Worm (Caenorhabditis elegans): ENCODE data around the gene fut-6.

fut-6 gene

ce11 chrII:4655834-4656233, at the start of gene fut-6:
TSS of gene fut-6 (minus strand) at chrII:4655934.
- no peak for TF ChIP-seq C04F5.9 (tag; optimal IDR thresholded peaks at IDR 0.05)
- no peak for TF ChIP-seq ceh-63 (GFP tag; optimal IDR thresholded peaks at IDR 0.05)
- TF ChIP-seq elt-2 (tag; optimal IDR thresholded peaks at IDR 0.05): no peak
- TF ChIP-seq fkh-4 (tag; optimal IDR thresholded peaks at IDR 0.05; ENCODE audit: borderline replicate concordance): no peak
- no peak for TF ChIP-seq hlh-17 (GFP tag; optimal IDR thresholded peaks at IDR 0.05; ENCODE audit: borderline replicate concordance)
- no peak for TF ChIP-seq lin-35 (GFP tag; optimal IDR thresholded peaks at IDR 0.05)
- no peak for TF ChIP-seq blmp-1 (tag; optimal IDR thresholded peaks at IDR 0.05)
- no peak for TF ChIP-seq mdl-1 (tag; optimal IDR thresholded peaks at IDR 0.05)
- no peak for TF ChIP-seq snpc-4 (tag; optimal IDR thresholded peaks at IDR 0.05)
- no peak for TF ChIP-seq mep-1 (tag; optimal IDR thresholded peaks at IDR 0.05)

ce11 chrII:4703011-4703410, 47.3 kb upstream of the fut-6 start:
- TF ChIP-seq nhr-47 (tag; optimal IDR thresholded peaks at IDR 0.05): no peak
- no peak for TF ChIP-seq fkh-8 (tag; optimal IDR thresholded peaks at IDR 0.05)
- no peak for TF ChIP-seq irx-1 (tag; optimal IDR thresholded peaks at IDR 0.05)
- no peak for TF ChIP-seq rnt-1 (tag; optimal IDR thresholded peaks at IDR 0.05)
- no peak for TF ChIP-seq efl-1 (optimal IDR thresholded peaks at IDR 0.05)
- no peak for TF ChIP-seq efl-1 (GFP tag; optimal IDR thresholded peaks at IDR 0.05 in 1 of 2)
- no peak for TF ChIP-seq sptf-1 (tag; optimal IDR thresholded peaks at IDR 0.05)
- no peak for TF ChIP-seq lin-15B (tag; optimal IDR thresholded peaks at IDR 0.05)
- TF ChIP-seq lsy-2 (tag; optimal IDR thresholded peaks at IDR 0.05): no peak
- no peak for TF ChIP-seq elt-2 (tag; optimal IDR thresholded peaks at IDR 0.05)
- TF ChIP-seq nhr-28 (tag; optimal IDR thresholded peaks at IDR 0.05): no peak
- TF ChIP-seq nhr-19 (GFP tag; conservative IDR thresholded peaks at IDR 0.05): no peak
- no peak for TF ChIP-seq mef-2 (tag; optimal IDR thresholded peaks at IDR 0.05)
- no peak for TF ChIP-seq lir-3 (tag; optimal IDR thresholded peaks at IDR 0.05; ENCODE audit: poor library complexity)
- TF ChIP-seq C04F5.9 (tag; optimal IDR thresholded peaks at IDR 0.05): no peak
- TF ChIP-seq ztf-4 (tag; optimal IDR thresholded peaks at IDR 0.05): no peak
- TF ChIP-seq sup-37 (GFP tag; optimal IDR thresholded peaks at IDR 0.05): no peak

ce11 chrII:4701482-4702119, 45.9 kb upstream of the fut-6 start, which contains the start of gene unc-85:
TSS of gene unc-85 (plus strand) at chrII:4702069.
- peak in 1 of 2 experiments; percentile 8 for TF ChIP-seq mdl-1 (tag; optimal IDR thresholded peaks at IDR 0.05)
- peak; percentile 20 for TF ChIP-seq blmp-1 (tag; optimal IDR thresholded peaks at IDR 0.05)
- TF ChIP-seq ceh-82 (tag; optimal IDR thresholded peaks at IDR 0.05): peak in 2 of 3 experiments; percentile 24 to 65
- TF ChIP-seq xbp-1 (tag; optimal IDR thresholded peaks at IDR 0.05): peak; percentile 61
- peak; percentile 77 for TF ChIP-seq ceh-88 (GFP tag; IDR thresholded peaks at IDR 0.05)
- TF ChIP-seq nhr-19 (GFP tag; conservative IDR thresholded peaks at IDR 0.05): peak; percentile 94
- peak; percentile 3 for TF ChIP-seq nhr-237 (tag; optimal IDR thresholded peaks at IDR 0.05)
- peak; percentile 77 for TF ChIP-seq nhr-90 (tag; optimal IDR thresholded peaks at IDR 0.05; ENCODE audit: poor library complexity)
- TF ChIP-seq jun-1 (tag; optimal IDR thresholded peaks at IDR 0.05): peak; percentile 52
- peak; percentile 52 for TF ChIP-seq egl-13 (tag; optimal IDR thresholded peaks at IDR 0.05)
- TF ChIP-seq unc-130 (tag; optimal IDR thresholded peaks at IDR 0.05): peak; percentile 50
- TF ChIP-seq C04F5.9 (tag; optimal IDR thresholded peaks at IDR 0.05): peak; percentile 28
- TF ChIP-seq vab-15 (tag; optimal IDR thresholded peaks at IDR 0.05): peak; percentile 8
- peak; percentile 89 for TF ChIP-seq nhr-85 (tag)
- TF ChIP-seq swsn-7 (tag; optimal IDR thresholded peaks at IDR 0.05): peak; percentile 73
- TF ChIP-seq sox-4 (tag; optimal IDR thresholded peaks at IDR 0.05): peak; percentile 40
- peak; percentile 43 to 80 for TF ChIP-seq lin-35 (GFP tag; optimal IDR thresholded peaks at IDR 0.05)
- TF ChIP-seq lin-14 (GFP tag; optimal IDR thresholded peaks at IDR 0.05): peak; percentile 83
- TF ChIP-seq nhr-77 (tag; optimal IDR thresholded peaks at IDR 0.05): peak; percentile 22
- peak; percentile 69 for TF ChIP-seq mab-9 (GFP tag; IDR thresholded peaks at IDR 0.05)
- TF ChIP-seq dsc-1 (tag; optimal IDR thresholded peaks at IDR 0.05): peak; percentile 47
- TF ChIP-seq ztf-11 (tag; optimal IDR thresholded peaks at IDR 0.05): peak in 1 of 2 experiments; percentile 29
- TF ChIP-seq lsy-2 (tag; optimal IDR thresholded peaks at IDR 0.05): peak; percentile 72 to 88
- peak; percentile 84 for TF ChIP-seq grh-1 (GFP tag; IDR thresholded peaks at IDR 0.05)
- peak; percentile 54 for TF ChIP-seq fkh-8 (tag; optimal IDR thresholded peaks at IDR 0.05)
- TF ChIP-seq ceh-8 (GFP tag; optimal IDR thresholded peaks at IDR 0.05): peak; percentile 19
- peak; percentile 82 for TF ChIP-seq nhr-47 (tag; optimal IDR thresholded peaks at IDR 0.05)
- peak; percentile 73 for TF ChIP-seq nhr-20 (tag; optimal IDR thresholded peaks at IDR 0.05)
- TF ChIP-seq tbx-2 (tag; optimal IDR thresholded peaks at IDR 0.05): peak; percentile 69
- peak; percentile 25 for TF ChIP-seq aly-2 (tag; optimal IDR thresholded peaks at IDR 0.05)
- TF ChIP-seq C16A3.4 (tag; optimal IDR thresholded peaks at IDR 0.05): peak; percentile 63
